Fruit fly (Drosophila melanogaster) whole organism, embryonic: ENCODE results near the gene CG14357.

Experiments
- Asciz ChIP-seq: fragments of 200-800 bp; sonication (Bioruptor generic); optimal IDR thresholded peaks from 2 replicates; lab custom pipeline; 2017; ENCODE audit warnings: missing biosample characterization, mild to moderate bottlenecking, missing genetic modification characterization, missing genetic modification reagents
- Atf-2 ChIP-seq: fragments of 200-800 bp; sonication (Bioruptor generic); optimal IDR thresholded peaks from 2 replicates; lab custom pipeline; 2016; ENCODE audit warnings: missing biosample characterization, missing genetic modification characterization
- BEAF-32 ChIP-seq: fragments of 200-800 bp; sonication (Bioruptor generic); optimal IDR thresholded peaks from 3 replicates; lab custom pipeline; 2017; ENCODE audit warnings: missing biosample characterization, missing genetic modification characterization, mild to moderate bottlenecking, moderate library complexity, missing genetic modification reagents
- BtbVII ChIP-seq: fragments of 200-800 bp; sonication (Bioruptor generic); optimal IDR thresholded peaks from 3 replicates; lab custom pipeline; 2017; ENCODE audit warnings: missing biosample characterization, mild to moderate bottlenecking, missing genetic modification characterization
- CG10959 ChIP-seq: fragments of 200-800 bp; sonication (Bioruptor generic); IDR thresholded peaks from 2 replicates; pipeline ENCODE4 v1.3.6; 2022; ENCODE audit warnings: missing biosample characterization, missing genetic modification characterization
- CG12071 ChIP-seq: fragments of 200-800 bp; sonication (Bioruptor generic); optimal IDR thresholded peaks from 3 replicates; lab custom pipeline; 2018; ENCODE audit warnings: missing biosample characterization, mild to moderate bottlenecking, missing genetic modification characterization
- CG12219 ChIP-seq: fragments of 200-800 bp; sonication (Bioruptor generic); optimal IDR thresholded peaks from 3 replicates; lab custom pipeline; 2018; ENCODE audit warnings: missing biosample characterization, mild to moderate bottlenecking, missing genetic modification characterization
- CG12299 ChIP-seq: fragments of 200-800 bp; sonication (Bioruptor generic); optimal IDR thresholded peaks from 2 replicates; lab custom pipeline; 2018; ENCODE audit warnings: missing biosample characterization, mild to moderate bottlenecking, missing genetic modification characterization
- CG14710 ChIP-seq: fragments of 200-800 bp; sonication (Bioruptor generic); optimal IDR thresholded peaks from 3 replicates; lab custom pipeline; 2019; ENCODE audit warnings: missing biosample characterization, mild to moderate bottlenecking, missing genetic modification characterization, moderate library complexity
- CG17912 ChIP-seq: fragments of 200-800 bp; sonication (Bioruptor generic); optimal IDR thresholded peaks from 2 replicates; lab custom pipeline; 2018; ENCODE audit warnings: missing biosample characterization, mild to moderate bottlenecking, missing genetic modification characterization
- CG2875 ChIP-seq: fragments of 200-800 bp; sonication (Bioruptor generic); optimal IDR thresholded peaks from 2 replicates; lab custom pipeline; 2017; ENCODE audit warnings: missing biosample characterization, mild to moderate bottlenecking, missing genetic modification characterization, missing genetic modification reagents
- CG3163 ChIP-seq: fragments of 200-800 bp; sonication (Bioruptor generic); optimal IDR thresholded peaks from 3 replicates; lab custom pipeline; 2016; ENCODE audit warnings: missing biosample characterization, missing genetic modification characterization
- CG32772 ChIP-seq: fragments of 200-800 bp; sonication (Bioruptor generic); IDR thresholded peaks from 2 replicates; pipeline ENCODE4 v1.3.6; 2022; ENCODE audit warnings: missing biosample characterization, missing genetic modification characterization
- CG33557 ChIP-seq: fragments of 200-800 bp; sonication (Bioruptor generic); optimal IDR thresholded peaks from 2 replicates; lab custom pipeline; 2019; ENCODE audit warnings: missing biosample characterization, mild to moderate bottlenecking, missing genetic modification characterization, moderate library complexity
- CG34224 ChIP-seq: fragments of 200-800 bp; sonication (Bioruptor generic); IDR thresholded peaks from 3 replicates; pipeline ENCODE4 v1.3.6; 2022; ENCODE audit warnings: missing biosample characterization, missing genetic modification characterization; ENCODE audit not compliant: partially characterized antibody
- CG3847 ChIP-seq: fragments of 200-800 bp; sonication (Bioruptor generic); IDR thresholded peaks from 2 replicates; pipeline ENCODE4 v1.3.6; 2022; ENCODE audit warnings: missing biosample characterization, missing genetic modification characterization
- CG42726 ChIP-seq: fragments of 200-800 bp; sonication (Bioruptor generic); IDR thresholded peaks from 2 replicates; pipeline ENCODE4 v1.3.6; 2022; ENCODE audit warnings: missing biosample characterization, missing genetic modification characterization; ENCODE audit not compliant: partially characterized antibody
- CG4424 ChIP-seq: fragments of 200-800 bp; sonication (Bioruptor generic); optimal IDR thresholded peaks from 3 replicates; lab custom pipeline; 2016; ENCODE audit warnings: missing biosample characterization, missing genetic modification characterization
- CG6683 ChIP-seq: fragments of 200-800 bp; sonication (Bioruptor generic); optimal IDR thresholded peaks from 2 replicates; lab custom pipeline; 2017; ENCODE audit warnings: missing biosample characterization, mild to moderate bottlenecking, missing genetic modification characterization, missing genetic modification reagents
- CG6765 ChIP-seq: fragments of 200-800 bp; sonication (Bioruptor generic); optimal IDR thresholded peaks from 3 replicates; lab custom pipeline; 2017; ENCODE audit warnings: missing biosample characterization, mild to moderate bottlenecking, missing genetic modification characterization
- CG7556 ChIP-seq: fragments of 200-800 bp; sonication (Bioruptor generic); optimal IDR thresholded peaks from 2 replicates; lab custom pipeline; 2017; ENCODE audit warnings: missing biosample characterization, mild to moderate bottlenecking, missing genetic modification characterization
- CG8089 ChIP-seq: fragments of 200-800 bp; sonication (Bioruptor generic); optimal IDR thresholded peaks from 3 replicates; lab custom pipeline; 2016; ENCODE audit warnings: missing biosample characterization, missing genetic modification characterization
- CG9437 ChIP-seq: fragments of 200-800 bp; sonication (Bioruptor generic); optimal IDR thresholded peaks from 2 replicates; lab custom pipeline; 2018; ENCODE audit warnings: missing biosample characterization, mild to moderate bottlenecking, missing genetic modification characterization
- CG9727 ChIP-seq: fragments of 200-800 bp; sonication (Bioruptor generic); optimal IDR thresholded peaks from 3 replicates; lab custom pipeline; 2017; ENCODE audit warnings: missing biosample characterization, mild to moderate bottlenecking, missing genetic modification characterization
- D19B ChIP-seq: fragments of 200-800 bp; sonication (Bioruptor generic); optimal IDR thresholded peaks from 2 replicates; lab custom pipeline; 2017; ENCODE audit warnings: missing biosample characterization, mild to moderate bottlenecking, missing genetic modification characterization
- Dek ChIP-seq: fragments of 200-800 bp; sonication (Bioruptor generic); optimal IDR thresholded peaks from 3 replicates; lab custom pipeline; 2019; ENCODE audit warnings: missing biosample characterization, mild to moderate bottlenecking, missing genetic modification characterization, moderate library complexity
- Drgx ChIP-seq: fragments of 200-800 bp; sonication (Bioruptor generic); IDR thresholded peaks from 2 replicates; pipeline ENCODE4 v1.3.6; 2022; ENCODE audit warnings: missing biosample characterization, missing genetic modification characterization
- Eip74EF ChIP-seq, 2 experiments: fragments of 200-800 bp in 1 of 2; fragments of >200 bp in 1 of 2; sonication (Bioruptor generic) in 1 of 2; optimal IDR thresholded peaks; 2 replicates each; lab custom pipeline; 2017 to 2019; ENCODE audit warnings: missing biosample characterization in 2 of 2, missing genetic modification characterization in 2 of 2, mild to moderate bottlenecking in 1 of 2, moderate library complexity in 1 of 2
- Ets97D ChIP-seq: fragments of 200-800 bp; sonication (Bioruptor generic); optimal IDR thresholded peaks from 3 replicates; lab custom pipeline; 2016; ENCODE audit warnings: missing biosample characterization, missing genetic modification characterization
- Hmx ChIP-seq: fragments of 200-800 bp; sonication (Bioruptor generic); optimal IDR thresholded peaks from 2 replicates; lab custom pipeline; 2016; ENCODE audit warnings: missing biosample characterization, missing genetic modification characterization
- Lhr ChIP-seq: fragments of 200-800 bp; sonication (Bioruptor generic); optimal IDR thresholded peaks from 3 replicates; lab custom pipeline; 2017; ENCODE audit warnings: mild to moderate bottlenecking, missing biosample characterization, missing genetic modification reagents, missing genetic modification characterization
- Nf-YC ChIP-seq: fragments of 200-800 bp; optimal IDR thresholded peaks from 3 replicates; lab custom pipeline; 2019; ENCODE audit warnings: missing biosample characterization, mild to moderate bottlenecking, missing genetic modification characterization, moderate library complexity
- Oli ChIP-seq: fragments of 200-800 bp; sonication (Bioruptor generic); optimal IDR thresholded peaks from 2 replicates; lab custom pipeline; 2018; ENCODE audit warnings: missing biosample characterization, mild to moderate bottlenecking, missing genetic modification characterization, moderate library complexity
- Six4 ChIP-seq: fragments of 200-800 bp; sonication (Bioruptor generic); optimal IDR thresholded peaks from 2 replicates; lab custom pipeline; 2016; ENCODE audit warnings: missing biosample characterization, missing genetic modification characterization
- Spps ChIP-seq: fragments of 200-800 bp; sonication (Bioruptor generic); optimal IDR thresholded peaks from 2 replicates; lab custom pipeline; 2018; ENCODE audit warnings: missing biosample characterization, mild to moderate bottlenecking, missing genetic modification characterization
- TFAM ChIP-seq: fragments of 200-800 bp; sonication (Bioruptor generic); optimal IDR thresholded peaks from 2 replicates; lab custom pipeline; 2017; ENCODE audit warnings: missing biosample characterization, missing genetic modification characterization, inconsistent platforms
- ab ChIP-seq: fragments of 200-800 bp; sonication (Bioruptor generic); optimal IDR thresholded peaks from 2 replicates; lab custom pipeline; 2016; ENCODE audit warnings: missing biosample characterization, missing genetic modification characterization
- aop ChIP-seq: fragments of 200-800 bp; sonication (Bioruptor generic); IDR thresholded peaks from 2 replicates; pipeline ENCODE4 v1.3.6; 2022; ENCODE audit warnings: missing biosample characterization, missing genetic modification characterization
- ara ChIP-seq: fragments of 200-800 bp; sonication (Bioruptor generic); IDR thresholded peaks from 2 replicates; pipeline ENCODE4 v1.3.6; 2022; ENCODE audit warnings: missing biosample characterization, missing genetic modification characterization
- en ChIP-seq: fragments of 200-800 bp; sonication (Bioruptor generic); optimal IDR thresholded peaks from 2 replicates; lab custom pipeline; 2016; ENCODE audit warnings: missing biosample characterization, missing genetic modification characterization
- ewg ChIP-seq: fragments of 200-800 bp; sonication (Bioruptor generic); optimal IDR thresholded peaks from 3 replicates; lab custom pipeline; 2017; ENCODE audit warnings: mild to moderate bottlenecking, missing biosample characterization, missing genetic modification reagents, missing genetic modification characterization
- exex ChIP-seq: fragments of 200-800 bp; sonication (Bioruptor generic); optimal IDR thresholded peaks from 4 replicates; lab custom pipeline; 2018; ENCODE audit warnings: missing biosample characterization, mild to moderate bottlenecking, missing genetic modification characterization, moderate library complexity
- fd3F ChIP-seq: fragments of 200-800 bp; sonication (Bioruptor generic); optimal IDR thresholded peaks from 2 replicates; lab custom pipeline; 2018; ENCODE audit warnings: missing biosample characterization, mild to moderate bottlenecking, missing genetic modification characterization, moderate library complexity
- hb ChIP-seq: fragments of 200-800 bp; sonication (Bioruptor generic); IDR thresholded peaks from 3 replicates; pipeline ENCODE4 v1.3.6; 2022; ENCODE audit warnings: missing biosample characterization, missing genetic modification characterization; ENCODE audit not compliant: partially characterized antibody
- insv ChIP-seq, 2 experiments: fragments of 200-800 bp; sonication (Bioruptor generic); optimal IDR thresholded peaks; 3 replicates each; lab custom pipeline; 2016 to 2018; ENCODE audit warnings: missing biosample characterization in 2 of 2, missing genetic modification characterization in 2 of 2
- lmd ChIP-seq: fragments of 200-800 bp; sonication (Bioruptor generic); IDR thresholded peaks from 2 replicates; pipeline ENCODE4 v1.3.6; 2022; ENCODE audit warnings: missing biosample characterization, missing genetic modification characterization
- pzg ChIP-seq: fragments of 200-800 bp; sonication (Bioruptor generic); optimal IDR thresholded peaks from 3 replicates; lab custom pipeline; 2018; ENCODE audit warnings: missing biosample characterization, mild to moderate bottlenecking, missing genetic modification characterization, moderate library complexity
- shn ChIP-seq: fragments of 200-800 bp; sonication (Bioruptor generic); optimal IDR thresholded peaks from 3 replicates; lab custom pipeline; 2016; ENCODE audit warnings: missing biosample characterization, missing genetic modification characterization
- trh ChIP-seq: fragments of 200-800 bp; sonication (Bioruptor generic); optimal IDR thresholded peaks from 2 replicates; lab custom pipeline; 2016; ENCODE audit warnings: missing biosample characterization, missing genetic modification characterization
- wdn ChIP-seq: fragments of 200-800 bp; sonication (Bioruptor generic); IDR thresholded peaks from 2 replicates; pipeline ENCODE4 v1.3.6; 2022; ENCODE audit warnings: missing biosample characterization, missing genetic modification characterization

The CG14357 gene

dm6 chr3R:14098527-14099109, 13.3 kb downstream of the CG14357 start (continued):
- TF ChIP-seq CG12299 (tag; lab: Kevin White, UChicago) (no peak), ara (no peak), aop (GFP tag; lab: Robert Waterston, UW) (no peak), Nf-YC (no peak), lmd (GFP tag; lab: Robert Waterston, UW) (peak; percentile 31; the same call in 1 of the 2 replicates), Lhr (no peak), CG42726 (GFP tag; lab: Robert Waterston, UW) (no peak), CG2875 (no peak), CG3163 (GFP tag; lab: Kevin White, UChicago) (peak; percentile 1), CG14710 (tag; lab: Kevin White, UChicago) (no peak), CG9437 (GFP tag; lab: Kevin White, UChicago) (no peak), wdn (no peak), exex (tag; lab: Kevin White, UChicago) (no peak), CG3847 (GFP tag; lab: Robert Waterston, UW) (no peak), CG33557 (GFP tag; lab: Kevin White, UChicago) (no peak), CG12071 (GFP tag; lab: Kevin White, UChicago) (no peak), CG34224 (GFP tag; lab: Robert Waterston, UW) (no peak), CG10959 (GFP tag; lab: Robert Waterston, UW) (no peak), CG7556 (peak; percentile 53), CG9727 (no peak), ab (GFP tag; lab: Kevin White, UChicago) (no peak), Hmx (GFP tag; lab: Kevin White, UChicago) (no peak), CG8089 (GFP tag; lab: Kevin White, UChicago) (no peak), CG12219 (GFP tag; lab: Kevin White, UChicago) (no peak), insv (GFP tag; optimal IDR thresholded peaks at IDR 0.05; lab: Kevin White, UChicago) (no peak), CG4424 (GFP tag; lab: Kevin White, UChicago) (no peak), Eip74EF (GFP tag; optimal IDR thresholded peaks at IDR 0.05; lab: Kevin White, UChicago) (no peak), hb (GFP tag; lab: Robert Waterston, UW) (no peak), Spps (no peak), BtbVII (GFP tag; lab: Kevin White, UChicago) (no peak), Dek (tag; lab: Kevin White, UChicago) (no peak), D19B (GFP tag; lab: Kevin White, UChicago) (peak; percentile 69), en (GFP tag; lab: Kevin White, UChicago) (no peak), Drgx (peak; percentile 32; the same call in 1 of the 2 replicates), TFAM (no peak), ewg (GFP tag; lab: Kevin White, UChicago) (no peak), shn (no peak), Six4 (no peak), CG6765 (no peak), Asciz (no peak), fd3F (GFP tag; lab: Kevin White, UChicago) (no peak), CG17912 (GFP tag; lab: Kevin White, UChicago) (no peak), BEAF-32 (GFP tag; lab: Kevin White, UChicago) (no peak), Ets97D (no peak), CG32772 (no peak), Atf-2 (GFP tag; lab: Kevin White, UChicago) (peak; percentile 10), trh (GFP tag; lab: Kevin White, UChicago) (no peak), CG6683 (GFP tag; lab: Kevin White, UChicago) (no peak), Oli (tag; lab: Kevin White, UChicago) (no peak), pzg (GFP tag; lab: Kevin White, UChicago) (no peak)
